Worm (Caenorhabditis elegans): ENCODE results near the gene mask-1.
A peak's percentile ranks its signal among the peaks of the same experiment; 100 is the strongest.

mask-1 gene

ce11 chrIV:10346948-10347347 is 27.8 kb upstream of the mask-1 start:
- TF ChIP-seq elt-1 (tag; optimal IDR thresholded peaks at IDR 0.05; ENCODE audit: borderline replicate concordance, insufficient read depth) (no peak), unc-62 (GFP tag; optimal IDR thresholded peaks at IDR 0.05) (no peak), sem-2 (GFP tag; optimal IDR thresholded peaks at IDR 0.05) (no peak), lin-13 (tag; optimal IDR thresholded peaks at IDR 0.05) (no peak), M03D4.4 (tag; optimal IDR thresholded peaks at IDR 0.05) (no peak), lin-32 (GFP tag; optimal IDR thresholded peaks at IDR 0.05) (no peak), mep-1 (tag; optimal IDR thresholded peaks at IDR 0.05) (no peak), snpc-4 (tag; optimal IDR thresholded peaks at IDR 0.05) (no peak), ces-1 (GFP tag; optimal IDR thresholded peaks at IDR 0.05) (no peak), cnd-1 (tag; optimal IDR thresholded peaks at IDR 0.05) (no peak), tbx-8 (GFP tag; optimal IDR thresholded peaks at IDR 0.05) (no peak), sptf-1 (tag; optimal IDR thresholded peaks at IDR 0.05) (no peak), drap-1 (GFP tag; optimal IDR thresholded peaks at IDR 0.05) (no peak), hlh-1 (tag; optimal IDR thresholded peaks at IDR 0.05) (no peak), ztf-11 (tag; optimal IDR thresholded peaks at IDR 0.05) (no peak), nhr-2 (tag; optimal IDR thresholded peaks at IDR 0.05) (no peak), nhr-237 (tag; optimal IDR thresholded peaks at IDR 0.05) (no peak), blmp-1 (tag; optimal IDR thresholded peaks at IDR 0.05) (no peak), nhr-12 (tag; optimal IDR thresholded peaks at IDR 0.05) (no peak), unc-39 (tag; optimal IDR thresholded peaks at IDR 0.05) (no peak)

- no peak for TF ChIP-seq ceh-39 (tag; optimal IDR thresholded peaks at IDR 0.05)
- no peak for TF ChIP-seq flh-1 (GFP tag; optimal IDR thresholded peaks at IDR 0.05)
- no peak for TF ChIP-seq ham-2 (GFP tag; optimal IDR thresholded peaks at IDR 0.05)
- peak; percentile 74 for TF ChIP-seq ces-1 (GFP tag; optimal IDR thresholded peaks at IDR 0.05)
Measured at ce11 chrIV:10347528-10347927, 27.2 kb upstream of the mask-1 start.

- TF ChIP-seq mep-1 (tag; optimal IDR thresholded peaks at IDR 0.05) (no peak), tbx-8 (GFP tag; optimal IDR thresholded peaks at IDR 0.05) (no peak), unc-120 (tag; optimal IDR thresholded peaks at IDR 0.05; ENCODE audit: poor library complexity, severe bottlenecking) (no peak), ceh-43 (GFP tag; optimal IDR thresholded peaks at IDR 0.05) (no peak), hlh-1 (tag; optimal IDR thresholded peaks at IDR 0.05) (no peak), ham-2 (GFP tag; optimal IDR thresholded peaks at IDR 0.05) (no peak), pha-4 (tag; optimal IDR thresholded peaks at IDR 0.05) (no peak), ces-1 (GFP tag; optimal IDR thresholded peaks at IDR 0.05) (no peak), sptf-1 (tag; optimal IDR thresholded peaks at IDR 0.05) (no peak), nhr-28 (tag; optimal IDR thresholded peaks at IDR 0.05) (no peak), cnd-1 (tag; optimal IDR thresholded peaks at IDR 0.05) (no peak), snpc-4 (tag; optimal IDR thresholded peaks at IDR 0.05) (no peak), drap-1 (GFP tag; optimal IDR thresholded peaks at IDR 0.05) (no peak), nhr-237 (tag; optimal IDR thresholded peaks at IDR 0.05) (no peak), M03D4.4 (tag; optimal IDR thresholded peaks at IDR 0.05) (no peak), lsy-2 (tag; optimal IDR thresholded peaks at IDR 0.05) (no peak), unc-62 (GFP tag; optimal IDR thresholded peaks at IDR 0.05) (no peak)
Measured at ce11 chrIV:10349871-10350640, 24.6 kb upstream of the mask-1 start, which contains the start of the genes unc-43 and Y43C5B.3. Gene unc-43 (minus strand): TSS chrIV:10350217. Gene Y43C5B.3 (plus strand): TSS chrIV:10350590.

- no peak for TF ChIP-seq lin-32 (GFP tag; optimal IDR thresholded peaks at IDR 0.05)
Measured at ce11 chrIV:10352243-10352642, 22.5 kb upstream of the mask-1 start, which contains the start of gene Y43C5B.2. Gene Y43C5B.2 (minus strand): TSS chrIV:10352343.

ce11 chrIV:10357072-10357471 is 17.6 kb upstream of the mask-1 start, which contains the start of gene R11A8.1:
Gene R11A8.1 (minus strand): TSS chrIV:10357172.
- TF ChIP-seq elt-1 (tag; optimal IDR thresholded peaks at IDR 0.05; ENCODE audit: borderline replicate concordance, insufficient read depth) (no peak), ceh-39 (tag; optimal IDR thresholded peaks at IDR 0.05) (no peak), blmp-1 (tag; optimal IDR thresholded peaks at IDR 0.05) (no peak)

- TF ChIP-seq flh-1 (GFP tag; optimal IDR thresholded peaks at IDR 0.05) (no peak), hlh-1 (tag; optimal IDR thresholded peaks at IDR 0.05) (no peak), ceh-43 (GFP tag; optimal IDR thresholded peaks at IDR 0.05) (no peak), ztf-11 (tag; optimal IDR thresholded peaks at IDR 0.05) (no peak), ces-1 (GFP tag; optimal IDR thresholded peaks at IDR 0.05) (peak; percentile 35), mls-2 (tag; optimal IDR thresholded peaks at IDR 0.05) (no peak), elt-3 (tag; optimal IDR thresholded peaks at IDR 0.05) (no peak)
Measured at ce11 chrIV:10357842-10358241, 16.9 kb upstream of the mask-1 start, which contains the start of gene gkow-1. Gene gkow-1 (plus strand): TSS chrIV:10358142.

Measured in whole organism, mixed stage, embryonic.